Fruit fly (Drosophila melanogaster) whole organism, embryonic: ENCODE results near the gene CG17145.

Source experiments
- ATbp ChIP-seq: fragments of 200-800 bp; sonication (Bioruptor generic); optimal IDR thresholded peaks from 2 replicates; lab custom pipeline; 2017; ENCODE audit warnings: missing biosample characterization, mild to moderate bottlenecking, missing genetic modification characterization, missing genetic modification reagents
- Abd-B ChIP-seq: fragments of 200-800 bp; sonication (Bioruptor generic); optimal IDR thresholded peaks from 2 replicates; lab custom pipeline; 2018; ENCODE audit warnings: missing biosample characterization, mild to moderate bottlenecking, missing genetic modification characterization, moderate library complexity
- B-H2 ChIP-seq: fragments of 200-800 bp; sonication (Bioruptor generic); optimal IDR thresholded peaks from 2 replicates; lab custom pipeline; 2018; ENCODE audit warnings: missing biosample characterization, mild to moderate bottlenecking, missing genetic modification characterization
- CG10267 ChIP-seq: fragments of 200-800 bp; sonication (Bioruptor generic); optimal IDR thresholded peaks from 2 replicates; lab custom pipeline; 2018; ENCODE audit warnings: missing biosample characterization, mild to moderate bottlenecking, missing genetic modification characterization, moderate library complexity
- CG10543 ChIP-seq: fragments of 200-800 bp; sonication (Bioruptor generic); optimal IDR thresholded peaks from 3 replicates; lab custom pipeline; 2017; ENCODE audit warnings: missing biosample characterization, mild to moderate bottlenecking, missing genetic modification characterization, moderate library complexity
- CG10654 ChIP-seq: fragments of 200-800 bp; sonication (Bioruptor generic); optimal IDR thresholded peaks from 2 replicates; lab custom pipeline; 2016; ENCODE audit warnings: missing biosample characterization, missing genetic modification characterization
- CG11398 ChIP-seq: fragments of 200-800 bp; sonication (Bioruptor generic); optimal IDR thresholded peaks from 2 replicates; lab custom pipeline; 2016; ENCODE audit warnings: missing biosample characterization, missing genetic modification characterization
- CG12104 ChIP-seq: fragments of 200-800 bp; sonication (Bioruptor generic); optimal IDR thresholded peaks from 3 replicates; lab custom pipeline; 2016; ENCODE audit warnings: missing biosample characterization, missing genetic modification characterization
- CG12155 ChIP-seq: fragments of 200-800 bp; sonication (Bioruptor generic); optimal IDR thresholded peaks from 3 replicates; lab custom pipeline; 2016; ENCODE audit warnings: missing biosample characterization, missing genetic modification characterization
- CG12219 ChIP-seq: fragments of 200-800 bp; sonication (Bioruptor generic); optimal IDR thresholded peaks from 3 replicates; lab custom pipeline; 2018; ENCODE audit warnings: missing biosample characterization, mild to moderate bottlenecking, missing genetic modification characterization
- CG12391 ChIP-seq: fragments of 200-800 bp; sonication (Bioruptor generic); optimal IDR thresholded peaks from 3 replicates; lab custom pipeline; 2018; ENCODE audit warnings: missing biosample characterization, mild to moderate bottlenecking, missing genetic modification characterization, moderate library complexity
- CG1602 ChIP-seq: fragments of 200-800 bp; sonication (Bioruptor generic); optimal IDR thresholded peaks from 3 replicates; lab custom pipeline; 2016; ENCODE audit warnings: missing biosample characterization, missing genetic modification characterization
- CG2678 ChIP-seq: fragments of 200-800 bp; sonication (Bioruptor generic); optimal IDR thresholded peaks from 3 replicates; lab custom pipeline; 2019; ENCODE audit warnings: missing biosample characterization, mild to moderate bottlenecking, missing genetic modification characterization, moderate library complexity
- CG34376 ChIP-seq: fragments of 200-800 bp; sonication (Bioruptor generic); optimal IDR thresholded peaks from 2 replicates; lab custom pipeline; 2018; ENCODE audit warnings: missing biosample characterization, mild to moderate bottlenecking, missing genetic modification characterization
- CG4404 ChIP-seq: fragments of 200-800 bp; sonication (Bioruptor generic); IDR thresholded peaks from 2 replicates; pipeline ENCODE4 v1.3.6; 2022; ENCODE audit warnings: missing biosample characterization, missing genetic modification characterization
- CG6272 ChIP-seq: fragments of 200-800 bp; sonication (Bioruptor generic); IDR thresholded peaks from 2 replicates; pipeline ENCODE4 v1.3.6; 2022; ENCODE audit warnings: missing biosample characterization, missing genetic modification characterization
- CG7556 ChIP-seq: fragments of 200-800 bp; sonication (Bioruptor generic); optimal IDR thresholded peaks from 2 replicates; lab custom pipeline; 2017; ENCODE audit warnings: missing biosample characterization, mild to moderate bottlenecking, missing genetic modification characterization
- CG7963 ChIP-seq: fragments of 200-800 bp; sonication (Bioruptor generic); IDR thresholded peaks from 3 replicates; pipeline ENCODE4 v1.3.6; 2022; ENCODE audit warnings: missing biosample characterization, missing genetic modification characterization; ENCODE audit not compliant: partially characterized antibody
- CG7987 ChIP-seq: fragments of 200-800 bp; sonication (Bioruptor generic); optimal IDR thresholded peaks from 2 replicates; lab custom pipeline; 2018; ENCODE audit warnings: missing biosample characterization, mild to moderate bottlenecking, missing genetic modification characterization, moderate library complexity
- CG8359 ChIP-seq: fragments of 200-800 bp; sonication (Bioruptor generic); optimal IDR thresholded peaks from 2 replicates; lab custom pipeline; 2017; ENCODE audit warnings: missing biosample characterization, mild to moderate bottlenecking, missing genetic modification characterization, borderline replicate concordance
- CG8765 ChIP-seq: fragments of 200-800 bp; sonication (Bioruptor generic); IDR thresholded peaks from 2 replicates; pipeline ENCODE4 v1.3.6; 2022; ENCODE audit warnings: missing biosample characterization, missing genetic modification characterization
- CG9932 ChIP-seq: fragments of 200-800 bp; sonication (Bioruptor generic); IDR thresholded peaks from 2 replicates; pipeline ENCODE4 v1.3.6; 2022; ENCODE audit warnings: missing biosample characterization, missing genetic modification characterization
- Camta ChIP-seq: fragments of 200-800 bp; sonication (Bioruptor generic); optimal IDR thresholded peaks from 2 replicates; lab custom pipeline; 2016; ENCODE audit warnings: missing biosample characterization, missing genetic modification characterization
- CkIIα-i1 ChIP-seq: fragments of 200-800 bp; sonication (Bioruptor generic); IDR thresholded peaks from 2 replicates; pipeline ENCODE4 v1.3.6; 2022; ENCODE audit warnings: missing biosample characterization, missing genetic modification characterization
- Dek ChIP-seq: fragments of 200-800 bp; sonication (Bioruptor generic); optimal IDR thresholded peaks from 3 replicates; lab custom pipeline; 2019; ENCODE audit warnings: missing biosample characterization, mild to moderate bottlenecking, missing genetic modification characterization, moderate library complexity
- Ets65A ChIP-seq: fragments of 200-800 bp; sonication (Bioruptor generic); peaks from one replicate; lab custom pipeline; 2016; ENCODE audit warnings: missing biosample characterization, missing genetic modification characterization
- Gsc ChIP-seq: fragments of 200-800 bp; sonication (Bioruptor generic); IDR thresholded peaks from 2 replicates; pipeline ENCODE4 v1.3.6; 2022; ENCODE audit warnings: missing biosample characterization, missing genetic modification characterization
- H15 ChIP-seq: fragments of 200-800 bp; sonication (Bioruptor generic); IDR thresholded peaks from 3 replicates; pipeline ENCODE4 v1.3.6; 2022; ENCODE audit warnings: missing biosample characterization, missing genetic modification characterization
- Hr39 ChIP-seq: fragments of >200 bp; optimal IDR thresholded peaks from 2 replicates; lab custom pipeline; 2017
- Hr51 ChIP-seq, 2 experiments: fragments of 200-800 bp; sonication (Bioruptor generic); optimal IDR thresholded peaks; 2 replicates in 1 of 2; 3 replicates in 1 of 2; lab custom pipeline; 2016 to 2018; ENCODE audit warnings: missing biosample characterization in 2 of 2, missing genetic modification characterization in 2 of 2, mild to moderate bottlenecking in 1 of 2, moderate library complexity in 1 of 2
- Neu2 ChIP-seq: fragments of 200-800 bp; sonication (Bioruptor generic); optimal IDR thresholded peaks from 3 replicates; lab custom pipeline; 2016; ENCODE audit warnings: missing biosample characterization, missing genetic modification characterization, borderline replicate concordance
- Nf-YC ChIP-seq: fragments of 200-800 bp; optimal IDR thresholded peaks from 3 replicates; lab custom pipeline; 2019; ENCODE audit warnings: missing biosample characterization, mild to moderate bottlenecking, missing genetic modification characterization, moderate library complexity
- Oli ChIP-seq: fragments of 200-800 bp; sonication (Bioruptor generic); optimal IDR thresholded peaks from 2 replicates; lab custom pipeline; 2018; ENCODE audit warnings: missing biosample characterization, mild to moderate bottlenecking, missing genetic modification characterization, moderate library complexity
- Sry-β ChIP-seq: fragments of 200-800 bp; sonication (Bioruptor generic); optimal IDR thresholded peaks from 2 replicates; lab custom pipeline; 2018; ENCODE audit warnings: missing biosample characterization, mild to moderate bottlenecking, missing genetic modification characterization, moderate library complexity
- Vsx1 ChIP-seq: fragments of 200-800 bp; sonication (Bioruptor generic); optimal IDR thresholded peaks from 2 replicates; lab custom pipeline; 2017; ENCODE audit warnings: missing biosample characterization, mild to moderate bottlenecking, missing genetic modification characterization, missing genetic modification reagents
- ase ChIP-seq: fragments of 200-800 bp; sonication (Bioruptor generic); IDR thresholded peaks from 3 replicates; pipeline ENCODE4 v1.3.6; 2022; ENCODE audit warnings: missing biosample characterization, missing genetic modification characterization
- btn ChIP-seq: fragments of 200-800 bp; sonication (Bioruptor generic); optimal IDR thresholded peaks from 2 replicates; lab custom pipeline; 2016; ENCODE audit warnings: missing biosample characterization, missing genetic modification characterization
- chn ChIP-seq: fragments of 200-800 bp; sonication (Bioruptor generic); optimal IDR thresholded peaks from 2 replicates; lab custom pipeline; 2016; ENCODE audit warnings: missing biosample characterization, missing genetic modification characterization
- fru ChIP-seq: fragments of >200 bp; optimal IDR thresholded peaks from 2 replicates; lab custom pipeline; 2017
- gem ChIP-seq: fragments of 200-800 bp; sonication (Bioruptor generic); optimal IDR thresholded peaks from 2 replicates; lab custom pipeline; 2019; ENCODE audit warnings: missing biosample characterization, mild to moderate bottlenecking, missing genetic modification characterization, moderate library complexity
- grau ChIP-seq: fragments of 200-800 bp; optimal IDR thresholded peaks from 3 replicates; lab custom pipeline; 2019; ENCODE audit warnings: missing biosample characterization, mild to moderate bottlenecking, missing genetic modification characterization, moderate library complexity
- gsb-n ChIP-seq: fragments of 200-800 bp; sonication (Bioruptor generic); optimal IDR thresholded peaks from 3 replicates; lab custom pipeline; 2018; ENCODE audit warnings: missing biosample characterization, mild to moderate bottlenecking, missing genetic modification characterization
- h ChIP-seq: fragments of >200 bp; optimal IDR thresholded peaks from 2 replicates; lab custom pipeline; 2017
- hbn ChIP-seq: fragments of 200-800 bp; sonication (Bioruptor generic); IDR thresholded peaks from 2 replicates; pipeline ENCODE4 v1.3.6; 2022; ENCODE audit warnings: missing biosample characterization, missing genetic modification characterization; ENCODE audit not compliant: partially characterized antibody
- jigr1 ChIP-seq: fragments of 200-800 bp; sonication (Bioruptor generic); IDR thresholded peaks from 3 replicates; pipeline ENCODE4 v1.3.6; 2022; ENCODE audit warnings: missing biosample characterization, missing genetic modification characterization
- lola ChIP-seq, 3 experiments: fragments of >200 bp in 2 of 3; fragments of 200-800 bp in 1 of 3; sonication (Bioruptor generic) in 1 of 3; optimal IDR thresholded peaks; 2 replicates each; lab custom pipeline; 2017 to 2019; ENCODE audit warnings: missing biosample characterization in 3 of 3, missing genetic modification characterization in 3 of 3, mild to moderate bottlenecking in 1 of 3, moderate library complexity in 1 of 3
- maf-S ChIP-seq: fragments of 200-800 bp; sonication (Bioruptor generic); optimal IDR thresholded peaks from 2 replicates; lab custom pipeline; 2016; ENCODE audit warnings: missing biosample characterization, missing genetic modification characterization
- pzg ChIP-seq: fragments of 200-800 bp; sonication (Bioruptor generic); optimal IDR thresholded peaks from 3 replicates; lab custom pipeline; 2018; ENCODE audit warnings: missing biosample characterization, mild to moderate bottlenecking, missing genetic modification characterization, moderate library complexity
- schlank ChIP-seq: fragments of 200-800 bp; sonication (Bioruptor generic); optimal IDR thresholded peaks from 2 replicates; lab custom pipeline; 2018; ENCODE audit warnings: missing biosample characterization, mild to moderate bottlenecking, missing genetic modification characterization
- tap ChIP-seq: fragments of 200-800 bp; optimal IDR thresholded peaks from 3 replicates; lab custom pipeline; 2019; ENCODE audit warnings: missing biosample characterization, mild to moderate bottlenecking, missing genetic modification characterization, moderate library complexity

CG17145 gene

dm6 chr3L:20192872-20193747 is 28.5 kb upstream of the CG17145 start (continued):
- TF ChIP-seq CG10654 (GFP tag; lab: Kevin White, UChicago) = no peak
- TF ChIP-seq CkIIα-i1 (GFP tag; lab: Robert Waterston, UW) = no peak
- no peak for TF ChIP-seq lola (GFP tag; optimal IDR thresholded peaks at IDR 0.05; lab: Kevin White, UChicago)
- TF ChIP-seq Ets65A = peak; percentile 61
- TF ChIP-seq schlank = no peak
- no peak for TF ChIP-seq maf-S
- TF ChIP-seq CG11398 (GFP tag; lab: Kevin White, UChicago) = no peak
- peak; percentile 24; the same call in 1 of the 2 replicates for TF ChIP-seq CG9932
- TF ChIP-seq tap (tag; lab: Kevin White, UChicago) = no peak
- no peak for TF ChIP-seq btn (GFP tag; lab: Kevin White, UChicago)
- TF ChIP-seq jigr1 (GFP tag; lab: Robert Waterston, UW) = no peak
- no peak for TF ChIP-seq B-H2
- no peak for TF ChIP-seq Dek
- no peak for TF ChIP-seq CG34376
- no peak for TF ChIP-seq Neu2 (GFP tag; lab: Kevin White, UChicago)
- peak; percentile 22 for TF ChIP-seq gem (tag; lab: Kevin White, UChicago)
- TF ChIP-seq CG7556 = no peak
- no peak for TF ChIP-seq Oli
- TF ChIP-seq H15 (GFP tag; lab: Robert Waterston, UW) = no peak
- no peak for TF ChIP-seq CG12155 (GFP tag; lab: Kevin White, UChicago)
- TF ChIP-seq CG7963 (GFP tag; lab: Robert Waterston, UW) = no peak
- TF ChIP-seq Sry-β = no peak
- TF ChIP-seq CG12104 (GFP tag; lab: Kevin White, UChicago) = no peak
- no peak for TF ChIP-seq Camta
- no peak for TF ChIP-seq CG10267 (tag; lab: Kevin White, UChicago)
- no peak for TF ChIP-seq CG7987 (GFP tag; lab: Kevin White, UChicago)
- no peak for TF ChIP-seq CG12219 (GFP tag; lab: Kevin White, UChicago)
- TF ChIP-seq Vsx1 = no peak
- TF ChIP-seq Gsc (GFP tag; lab: Robert Waterston, UW) = no peak
- no peak for TF ChIP-seq fru (lab: Kevin White, UChicago)
- no peak for TF ChIP-seq CG6272 (GFP tag; lab: Robert Waterston, UW)
- no peak for TF ChIP-seq h (lab: Kevin White, UChicago)
- no peak for TF ChIP-seq ase (GFP tag; lab: Robert Waterston, UW)
- TF ChIP-seq gsb-n (tag; lab: Kevin White, UChicago) = no peak
- no peak for TF ChIP-seq hbn (GFP tag; lab: Robert Waterston, UW)
- TF ChIP-seq CG4404 (GFP tag; lab: Robert Waterston, UW) = no peak
- TF ChIP-seq CG8359 = no peak
- no peak for TF ChIP-seq CG1602
- peak; percentile 35 for TF ChIP-seq CG10543 (GFP tag; lab: Kevin White, UChicago)
- no peak for TF ChIP-seq Nf-YC (tag; lab: Kevin White, UChicago)
- TF ChIP-seq CG2678 (tag; lab: Kevin White, UChicago) = no peak
- TF ChIP-seq Abd-B (GFP tag; lab: Kevin White, UChicago) = no peak
- TF ChIP-seq CG8765 (GFP tag; lab: Robert Waterston, UW) = no peak
- no peak for TF ChIP-seq Hr39 (lab: Kevin White, UChicago)
- peak in 1 of 2 experiments; percentile 6 for TF ChIP-seq Hr51 (GFP tag; optimal IDR thresholded peaks at IDR 0.05; lab: Kevin White, UChicago)
- TF ChIP-seq pzg (GFP tag; lab: Kevin White, UChicago) = no peak
- no peak for TF ChIP-seq ATbp
- TF ChIP-seq grau (tag; lab: Kevin White, UChicago) = peak; percentile 59
- no peak for TF ChIP-seq CG12391 (tag; lab: Kevin White, UChicago)
- TF ChIP-seq chn (GFP tag; lab: Kevin White, UChicago) = no peak
